Worm (Caenorhabditis elegans): ENCODE results near the gene K10C8.4.

Gene K10C8.4

DNA sequence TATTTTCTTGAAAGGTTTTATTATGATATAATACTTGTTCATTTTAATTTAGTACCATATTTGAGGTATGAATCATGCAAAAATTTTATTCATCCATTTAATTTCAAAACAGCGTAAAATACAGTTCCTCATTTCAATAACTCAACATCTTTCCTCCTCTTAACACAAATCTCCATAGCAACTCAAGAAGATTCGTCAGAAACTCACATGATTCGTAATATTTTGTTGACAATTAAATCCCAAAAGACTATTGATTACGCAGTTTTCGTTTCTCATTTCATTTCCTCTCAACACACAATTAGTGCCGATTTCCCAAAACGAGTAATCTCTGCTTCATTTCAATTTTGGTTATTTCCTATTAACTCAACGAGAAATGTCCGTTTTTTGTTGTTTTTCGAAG lies 12.2 kb downstream of the K10C8.4 start, which contains the start of gene R11D1.2:
R11D1.2 (plus strand) TSS at position 301 of the 400 bp plus-strand sequence.
- TF ChIP-seq akir-1 (GFP tag; optimal IDR thresholded peaks at IDR 0.05) (no peak), Y53F4B.3 (GFP tag; IDR thresholded peaks at IDR 0.05) (no peak), snpc-1.3 (tag; optimal IDR thresholded peaks at IDR 0.05; ENCODE audit: insufficient read depth) (no peak), Y95B8A.8 (GFP tag; IDR thresholded peaks at IDR 0.05) (no peak), ets-4 (GFP tag; optimal IDR thresholded peaks at IDR 0.05) (no peak), hrde-1 (tag; optimal IDR thresholded peaks at IDR 0.05; ENCODE audit: borderline replicate concordance) (no peak), sptf-2 (GFP tag; optimal IDR thresholded peaks at IDR 0.05) (no peak), efl-1 (GFP tag; optimal IDR thresholded peaks at IDR 0.05) (no peak), unc-130 (GFP tag; optimal IDR thresholded peaks at IDR 0.05) (no peak), ztf-25 (GFP tag; IDR thresholded peaks at IDR 0.05) (no peak), madf-8 (GFP tag; conservative IDR thresholded peaks at IDR 0.05) (no peak), ceh-91 (GFP tag; IDR thresholded peaks at IDR 0.05) (no peak), attf-6 (GFP tag; IDR thresholded peaks at IDR 0.05) (no peak), somi-1 (GFP tag; optimal IDR thresholded peaks at IDR 0.05) (no peak), nfyb-1 (GFP tag; IDR thresholded peaks at IDR 0.05) (no peak), gei-17 (GFP tag; optimal IDR thresholded peaks at IDR 0.05) (no peak), zfh-2 (GFP tag; conservative IDR thresholded peaks at IDR 0.05) (no peak)

ce11 chrV:12711999-12712398 lies 15.9 kb downstream of the K10C8.4 start, which contains the start of gene R11D1.3:
Gene R11D1.3, minus strand, starts transcription at chrV:12712099.
- TF ChIP-seq madf-3 (GFP tag; IDR thresholded peaks at IDR 0.05) (no peak), atf-7 (tag; optimal IDR thresholded peaks at IDR 0.05) (no peak), akir-1 (GFP tag; optimal IDR thresholded peaks at IDR 0.05) (no peak), sdz-38 (tag; optimal IDR thresholded peaks at IDR 0.05) (no peak), ztf-3 (GFP tag; optimal IDR thresholded peaks at IDR 0.05) (no peak), aptf-2 (GFP tag; conservative IDR thresholded peaks at IDR 0.05) (no peak), him-1 (tag; optimal IDR thresholded peaks at IDR 0.05) (no peak), mel-28 (tag; optimal IDR thresholded peaks at IDR 0.05; ENCODE audit: borderline replicate concordance) (no peak), B0035.1 (tag; optimal IDR thresholded peaks at IDR 0.05) (no peak), nfyb-1 (GFP tag; IDR thresholded peaks at IDR 0.05) (no peak), hsf-1 (GFP tag; IDR thresholded peaks at IDR 0.05) (no peak), ztf-28 (GFP tag; IDR thresholded peaks at IDR 0.05) (no peak), rpc-1 (optimal IDR thresholded peaks at IDR 0.05) (no peak), rpc-1 (tag; optimal IDR thresholded peaks at IDR 0.05) (no peak), Y53G8AR.9 (GFP tag; conservative IDR thresholded peaks at IDR 0.05) (no peak), C17E4.6 (GFP tag; IDR thresholded peaks at IDR 0.05) (no peak), snpc-1.3 (tag; optimal IDR thresholded peaks at IDR 0.05; ENCODE audit: insufficient read depth) (no peak), efl-1 (GFP tag; optimal IDR thresholded peaks at IDR 0.05) (no peak), lsy-27 (tag; optimal IDR thresholded peaks at IDR 0.05; ENCODE audit: borderline replicate concordance, insufficient read depth) (no peak)

DNA sequence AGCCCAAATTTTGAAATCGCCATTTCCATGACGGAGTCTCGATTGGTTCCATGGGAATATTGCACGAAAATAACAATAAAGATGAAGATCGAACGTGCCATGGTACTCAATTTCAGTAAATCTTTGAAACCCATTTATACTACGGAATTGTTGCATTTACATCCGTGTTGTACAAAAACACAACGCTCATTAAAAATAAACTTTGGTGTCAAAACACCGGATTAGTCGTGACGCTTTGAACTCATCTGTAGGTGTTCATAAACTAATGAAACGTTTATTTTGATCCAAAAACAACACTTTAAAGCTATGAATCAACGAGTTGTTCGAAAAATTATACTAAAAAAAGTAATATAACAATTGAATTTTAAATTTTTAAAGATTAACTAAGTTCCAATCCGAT lies 18.1 kb downstream of the K10C8.4 start, which contains the start of gene R11D1.4:
R11D1.4 (minus strand) TSS at position 101 of the 400 bp plus-strand sequence.
- no peak for TF ChIP-seq fkh-3 (tag; optimal IDR thresholded peaks at IDR 0.05)
- TF ChIP-seq pha-4 (tag; optimal IDR thresholded peaks at IDR 0.05) = no peak
- TF ChIP-seq F23B12.7 (tag; optimal IDR thresholded peaks at IDR 0.05; ENCODE audit: insufficient read depth) = no peak
- TF ChIP-seq egl-44 (GFP tag; IDR thresholded peaks at IDR 0.05) = no peak
- no peak for TF ChIP-seq zfh-2 (GFP tag; conservative IDR thresholded peaks at IDR 0.05)
- no peak for TF ChIP-seq Y95B8A.8 (GFP tag; IDR thresholded peaks at IDR 0.05)
- no peak for TF ChIP-seq nfya-1 (tag; optimal IDR thresholded peaks at IDR 0.05; ENCODE audit: borderline replicate concordance, insufficient read depth)
- TF ChIP-seq egrh-3 (GFP tag; IDR thresholded peaks at IDR 0.05) = no peak
- no peak for TF ChIP-seq snpc-3.4 (tag; optimal IDR thresholded peaks at IDR 0.05)
- TF ChIP-seq ztf-28 (GFP tag; IDR thresholded peaks at IDR 0.05) = no peak
- no peak for TF ChIP-seq nfya-2 (GFP tag; IDR thresholded peaks at IDR 0.05)
- no peak for TF ChIP-seq ceh-40 (GFP tag; IDR thresholded peaks at IDR 0.05)
- TF ChIP-seq let-526 (GFP tag; IDR thresholded peaks at IDR 0.05) = no peak
- no peak for TF ChIP-seq nfyb-1 (GFP tag; IDR thresholded peaks at IDR 0.05)
- TF ChIP-seq Y53G8AR.9 (GFP tag; conservative IDR thresholded peaks at IDR 0.05) = no peak
- TF ChIP-seq lin-26 (GFP tag; IDR thresholded peaks at IDR 0.05) = no peak
- TF ChIP-seq B0336.3 (GFP tag; IDR thresholded peaks at IDR 0.05) = no peak
- no peak for TF ChIP-seq ekl-4 (GFP tag; IDR thresholded peaks at IDR 0.05)
- no peak for TF ChIP-seq B0035.1 (tag; optimal IDR thresholded peaks at IDR 0.05)
- TF ChIP-seq ztf-25 (GFP tag; IDR thresholded peaks at IDR 0.05) = no peak
